Fruit fly (Drosophila melanogaster) whole organism, adult: ENCODE measurements around the gene CG11151.

Source experiments
- CG11617 ChIP-seq: fragments of 200-800 bp; sonication (Bioruptor generic); optimal IDR thresholded peaks from 2 replicates; lab custom pipeline; 2017; ENCODE audit warnings: mild to moderate bottlenecking, missing biosample characterization, missing genetic modification reagents, missing genetic modification characterization
- CG12768 ChIP-seq: fragments of 200-800 bp; sonication (Bioruptor generic); optimal IDR thresholded peaks from 2 replicates; lab custom pipeline; 2017; ENCODE audit warnings: missing biosample characterization, missing genetic modification characterization, mild to moderate bottlenecking, moderate library complexity, missing genetic modification reagents
- CG14711 ChIP-seq: fragments of 200-800 bp; sonication (Bioruptor generic); optimal IDR thresholded peaks from 2 replicates; lab custom pipeline; 2018; ENCODE audit warnings: missing biosample characterization, mild to moderate bottlenecking, missing genetic modification characterization, moderate library complexity
- CG1620 ChIP-seq: fragments of 200-800 bp; sonication (Bioruptor generic); optimal IDR thresholded peaks from 2 replicates; lab custom pipeline; 2016; ENCODE audit warnings: missing biosample characterization, missing genetic modification characterization
- CG33017 ChIP-seq: fragments of 200-800 bp; sonication (Bioruptor generic); optimal IDR thresholded peaks from 2 replicates; lab custom pipeline; 2018; ENCODE audit warnings: missing biosample characterization, mild to moderate bottlenecking, missing genetic modification characterization, moderate library complexity
- CG5204 ChIP-seq: fragments of 200-800 bp; sonication (Bioruptor generic); optimal IDR thresholded peaks from 2 replicates; lab custom pipeline; 2016; ENCODE audit warnings: missing biosample characterization, missing genetic modification characterization
- CG7045 ChIP-seq: fragments of 200-800 bp; sonication (Bioruptor generic); optimal IDR thresholded peaks from 2 replicates; lab custom pipeline; 2017; ENCODE audit warnings: missing biosample characterization, mild to moderate bottlenecking, missing genetic modification characterization
- CG7101 ChIP-seq: fragments of 200-800 bp; sonication (Bioruptor generic); optimal IDR thresholded peaks from 2 replicates; lab custom pipeline; 2018; ENCODE audit warnings: missing biosample characterization, mild to moderate bottlenecking, missing genetic modification characterization, moderate library complexity
- bab1 ChIP-seq: fragments of 200-800 bp; sonication (Bioruptor generic); optimal IDR thresholded peaks from 3 replicates; lab custom pipeline; 2019; ENCODE audit warnings: missing biosample characterization, mild to moderate bottlenecking, missing genetic modification characterization, moderate library complexity
- cic ChIP-seq: fragments of 200-800 bp; sonication (Bioruptor generic); optimal IDR thresholded peaks from 2 replicates; lab custom pipeline; 2017; ENCODE audit warnings: missing biosample characterization, mild to moderate bottlenecking, missing genetic modification characterization, moderate library complexity
- cnc ChIP-seq, 2 experiments: fragments of >200 bp; optimal IDR thresholded peaks; 2 replicates each; lab custom pipeline; 2017
- tj ChIP-seq: fragments of 200-800 bp; sonication (Bioruptor generic); optimal IDR thresholded peaks from 3 replicates; lab custom pipeline; 2017; ENCODE audit warnings: missing biosample characterization, mild to moderate bottlenecking, missing genetic modification characterization, moderate library complexity
- toe ChIP-seq: fragments of 200-800 bp; sonication (Bioruptor generic); optimal IDR thresholded peaks from 2 replicates; lab custom pipeline; 2016; ENCODE audit warnings: missing biosample characterization, missing genetic modification characterization

DNA sequence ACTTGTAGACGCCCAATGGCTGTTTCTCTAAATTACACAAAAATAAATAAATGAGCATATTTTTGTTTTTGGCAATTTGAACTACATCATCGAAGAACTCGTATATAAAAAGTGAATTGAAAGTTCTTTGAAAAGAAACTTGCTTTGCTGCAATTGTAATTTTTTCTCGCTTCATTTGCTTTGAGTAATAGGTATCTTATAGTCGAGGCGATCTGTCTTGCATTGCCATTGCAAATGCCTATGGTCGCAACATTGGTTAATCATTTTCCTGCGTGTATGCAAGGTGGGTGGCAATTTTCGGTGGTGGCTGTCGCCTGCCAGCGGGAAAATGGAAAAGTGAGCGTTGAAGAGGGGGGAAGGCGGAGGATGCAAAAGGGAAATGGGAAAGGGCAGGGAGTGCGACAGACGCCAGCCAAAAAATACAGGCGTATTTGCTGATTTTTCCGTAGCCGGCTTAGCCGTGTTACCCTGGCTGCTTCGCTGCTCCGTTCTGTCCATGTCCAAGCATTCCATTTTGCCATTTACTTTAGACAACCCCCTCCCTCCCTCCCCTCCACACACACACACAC is 47.8 kb downstream of the CG11151 start:
- TF ChIP-seq CG12768 (no peak), cnc (optimal IDR thresholded peaks at IDR 0.05; lab: Kevin White, UChicago) (no peak), CG14711 (no peak), bab1 (GFP tag; lab: Kevin White, UChicago) (no peak), CG11617 (no peak), CG7101 (no peak), CG33017 (tag; lab: Kevin White, UChicago) (no peak), CG5204 (GFP tag; lab: Kevin White, UChicago) (no peak), tj (GFP tag; lab: Kevin White, UChicago) (no peak), cic (GFP tag; lab: Kevin White, UChicago) (no peak), CG1620 (GFP tag; lab: Kevin White, UChicago) (no peak), toe (GFP tag; lab: Kevin White, UChicago) (no peak), CG7045 (GFP tag; lab: Kevin White, UChicago) (no peak)
